Worm (Caenorhabditis elegans): ENCODE measurements around the gene ilys-5.

DNA sequence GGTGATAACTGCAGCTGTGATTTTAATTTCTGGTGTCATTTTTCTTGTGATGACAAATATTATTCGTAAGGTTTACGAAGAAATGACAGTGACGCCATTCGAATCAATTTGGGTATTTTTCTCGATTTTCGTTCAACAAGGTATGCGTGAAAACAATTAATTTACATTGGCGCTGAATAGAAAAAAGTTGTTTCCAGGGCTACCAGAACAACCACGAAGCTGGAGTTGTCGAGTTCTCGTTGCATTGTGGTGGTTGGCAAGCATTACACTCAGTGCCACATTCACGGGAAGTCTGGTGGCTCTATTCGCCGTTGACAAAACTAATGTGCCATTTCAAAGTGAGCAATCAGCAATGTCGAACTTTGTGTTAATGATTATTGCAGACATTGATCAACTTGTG, 28.9 kb downstream of the ilys-5 start:
- TF ChIP-seq C06A6.2 (GFP tag; conservative IDR thresholded peaks at IDR 0.05) (no peak), egrh-3 (GFP tag; IDR thresholded peaks at IDR 0.05) (no peak), rcor-1 (GFP tag; IDR thresholded peaks at IDR 0.05) (no peak), F23B12.7 (tag; optimal IDR thresholded peaks at IDR 0.05; ENCODE audit: insufficient read depth) (no peak), cebp-2 (GFP tag; IDR thresholded peaks at IDR 0.05) (no peak), nfyb-1 (GFP tag; IDR thresholded peaks at IDR 0.05) (no peak), ets-4 (GFP tag; optimal IDR thresholded peaks at IDR 0.05) (no peak), zim-3 (tag; optimal IDR thresholded peaks at IDR 0.05) (no peak), Y56A3A.18 (GFP tag; IDR thresholded peaks at IDR 0.05) (no peak), aptf-3 (GFP tag; IDR thresholded peaks at IDR 0.05) (no peak), pha-4 (tag; optimal IDR thresholded peaks at IDR 0.05) (no peak)
